Worm (Caenorhabditis elegans) whole organism, late embryonic: ENCODE data around the gene srh-244.

Experiments used
- K02D7.2 ChIP-seq: sonication (generic microtip); optimal IDR thresholded peaks from 2 replicates; lab custom pipeline; 2017; ENCODE audit warnings: mild to moderate bottlenecking, missing genetic modification characterization, missing compliant biosample characterization
- ceh-34 ChIP-seq: sonication (generic microtip); optimal IDR thresholded peaks from 2 replicates; lab custom pipeline; 2016; ENCODE audit warnings: mild to moderate bottlenecking, missing genetic modification characterization, missing compliant biosample characterization
- fkh-10 ChIP-seq: fragments of 150-350 bp; optimal IDR thresholded peaks from 2 replicates; lab custom pipeline; 2014; ENCODE audit warnings: missing biosample characterization, missing genetic modification reagents, missing genetic modification characterization
- nfya-1 ChIP-seq: sonication (generic microtip); optimal IDR thresholded peaks from 2 replicates; lab custom pipeline; 2017; ENCODE audit warnings: missing genetic modification characterization, mild to moderate bottlenecking, missing compliant biosample characterization, antibody characterized with exemption, moderate library complexity
- pag-3 ChIP-seq: sonication (generic microtip); optimal IDR thresholded peaks from 2 replicates; lab custom pipeline; 2016; ENCODE audit warnings: missing compliant biosample characterization, missing genetic modification characterization, borderline replicate concordance
- pha-4 ChIP-seq: fragments of 150-350 bp; optimal IDR thresholded peaks from 2 replicates; lab custom pipeline; 2018; ENCODE audit warnings: missing biosample characterization, missing genetic modification reagents, missing genetic modification characterization
- pqm-1 ChIP-seq: sonication (generic microtip); optimal IDR thresholded peaks from 2 replicates; lab custom pipeline; 2016; ENCODE audit warnings: missing genetic modification characterization, missing compliant biosample characterization
- sdc-2 ChIP-seq: sonication (generic microtip); optimal IDR thresholded peaks from 2 replicates; lab custom pipeline; 2016; ENCODE audit warnings: missing genotype, missing genetic modification characterization, missing compliant biosample characterization
- tbx-2 ChIP-seq: sonication (generic microtip); optimal IDR thresholded peaks from 2 replicates; lab custom pipeline; 2016; ENCODE audit warnings: missing genetic modification characterization, missing compliant biosample characterization
- unc-3 ChIP-seq, 2 experiments: fragments of 200-800 bp in 1 of 2; sonication (Bioruptor generic) in 1 of 2; sonication (generic microtip) in 1 of 2; conservative IDR thresholded peaks in 1 of 2; optimal IDR thresholded peaks in 1 of 2; 2 replicates each; pipeline versions ENCODE4 v1.3.6 to Lab custom; 2016 to 2022; ENCODE audit warnings: missing compliant biosample characterization in 2 of 2, missing genetic modification characterization in 2 of 2, missing genetic modification reagents in 1 of 2
- zip-5 ChIP-seq: sonication (generic microtip); optimal IDR thresholded peaks from 2 replicates; lab custom pipeline; 2016; ENCODE audit warnings: missing genetic modification characterization, missing compliant biosample characterization

- TF ChIP-seq sdc-2 (tag; lab: Kevin White, UChicago), result no peak
- TF ChIP-seq tbx-2 (tag; lab: Kevin White, UChicago), result no peak
- TF ChIP-seq pha-4 (tag; lab: Kevin White, UChicago), result no peak
- no peak for TF ChIP-seq K02D7.2 (tag; lab: Kevin White, UChicago)
- TF ChIP-seq pag-3 (tag; lab: Kevin White, UChicago), result no peak
- TF ChIP-seq ceh-34 (tag; lab: Kevin White, UChicago), result no peak
- no peak for TF ChIP-seq fkh-10
- TF ChIP-seq pqm-1 (tag; lab: Kevin White, UChicago), result no peak
- TF ChIP-seq unc-3 (GFP tag; conservative IDR thresholded peaks at IDR 0.05; lab: Robert Waterston, UW), result no peak
- no peak for TF ChIP-seq unc-3 (tag; optimal IDR thresholded peaks at IDR 0.05; lab: Kevin White, UChicago)
- TF ChIP-seq zip-5, result no peak
- no peak for TF ChIP-seq nfya-1 (tag; lab: Kevin White, UChicago)
Observed at ce11 chrV:7328092-7328491, 15.5 kb upstream of the srh-244 start, which contains the start of gene clec-7.
